Worm (Caenorhabditis elegans): Measurements from ENCODE around the gene nlp-55.

Gene nlp-55

DNA sequence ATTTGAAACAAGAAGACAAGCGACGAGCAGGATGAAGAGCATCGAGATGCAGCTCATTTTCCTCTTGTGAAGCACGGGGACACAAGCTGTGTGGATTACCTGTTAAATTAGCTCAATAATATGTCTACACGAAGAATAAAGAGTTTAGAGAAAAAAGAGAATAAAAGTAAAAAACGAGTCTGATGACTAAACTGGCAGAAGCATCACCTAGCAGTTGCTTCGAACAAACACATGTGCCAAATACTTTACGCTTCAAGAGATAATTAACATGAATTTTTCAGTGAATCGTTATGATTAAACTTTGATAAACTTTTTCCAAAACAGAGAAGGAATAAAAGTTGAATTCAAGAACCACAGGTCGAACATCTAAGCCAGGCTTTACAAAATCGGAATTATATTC is at the start of gene nlp-55:
nlp-55 (minus strand) TSS at position 101 of the 400 bp plus-strand sequence.
- no peak for TF ChIP-seq unc-62 (GFP tag; optimal IDR thresholded peaks at IDR 0.05)

- TF ChIP-seq unc-62 (GFP tag; optimal IDR thresholded peaks at IDR 0.05), result no peak
Observed at ce11 chrII:8344803-8345202, 49.6 kb upstream of the nlp-55 start.

DNA sequence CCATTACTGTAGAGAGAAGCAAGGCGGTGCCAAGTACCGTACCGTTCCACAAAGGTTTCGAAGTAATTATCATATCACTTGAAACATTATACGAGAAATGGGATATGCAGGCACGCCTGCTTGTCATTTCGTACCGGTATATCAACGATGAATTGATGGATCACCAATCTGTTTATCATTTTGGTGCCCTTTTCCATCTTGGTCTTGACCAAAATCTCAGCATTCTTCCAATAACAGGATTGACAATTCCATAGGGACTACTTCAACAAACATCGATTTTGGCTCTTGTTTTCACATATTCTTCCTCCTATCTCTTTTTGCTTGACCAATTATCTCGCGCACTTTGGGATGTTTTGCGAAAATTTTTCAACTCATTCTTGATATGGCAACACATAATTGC is 43.9 kb upstream of the nlp-55 start:
- no peak for TF ChIP-seq unc-62 (GFP tag; optimal IDR thresholded peaks at IDR 0.05)

DNA sequence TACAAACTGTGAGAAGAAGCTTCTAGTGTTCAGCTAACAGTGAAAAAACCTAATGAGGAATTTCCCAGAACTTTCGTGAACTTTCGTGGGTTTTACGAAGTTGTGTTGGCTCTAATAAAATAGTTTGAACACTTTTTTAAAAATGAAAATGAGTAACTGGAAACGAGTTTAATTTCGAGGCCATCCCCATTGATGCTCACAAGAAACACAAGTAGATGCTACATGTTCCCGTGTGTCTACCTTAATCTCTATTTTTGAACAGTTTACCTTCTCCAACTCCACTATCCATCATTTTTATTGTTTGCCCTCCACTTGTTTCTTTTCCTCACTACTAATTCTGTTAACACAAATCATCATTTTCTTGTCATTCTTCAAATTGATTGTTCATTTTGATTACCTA is 38.4 kb upstream of the nlp-55 start, which contains the start of gene C26D10.7:
C26D10.7 (plus strand) TSS at position 301 of the 400 bp plus-strand sequence.
- no peak for TF ChIP-seq unc-62 (GFP tag; optimal IDR thresholded peaks at IDR 0.05)

ce11 chrII:8329462-8329861 is 34.3 kb upstream of the nlp-55 start, which contains the start of gene C26D10.4:
C26D10.4 (plus strand) TSS chrII:8329762.
- TF ChIP-seq unc-62 (GFP tag; optimal IDR thresholded peaks at IDR 0.05), result no peak

- no peak for TF ChIP-seq unc-62 (GFP tag; optimal IDR thresholded peaks at IDR 0.05)
Observed at ce11 chrII:8328820-8329339, 33.7 kb upstream of the nlp-55 start, which contains the start of gene hel-1. hel-1 (minus strand) TSS chrII:8328870.

- no peak for TF ChIP-seq unc-62 (GFP tag; optimal IDR thresholded peaks at IDR 0.05)
Observed at ce11 chrII:8327450-8327849, 32.3 kb upstream of the nlp-55 start.

DNA sequence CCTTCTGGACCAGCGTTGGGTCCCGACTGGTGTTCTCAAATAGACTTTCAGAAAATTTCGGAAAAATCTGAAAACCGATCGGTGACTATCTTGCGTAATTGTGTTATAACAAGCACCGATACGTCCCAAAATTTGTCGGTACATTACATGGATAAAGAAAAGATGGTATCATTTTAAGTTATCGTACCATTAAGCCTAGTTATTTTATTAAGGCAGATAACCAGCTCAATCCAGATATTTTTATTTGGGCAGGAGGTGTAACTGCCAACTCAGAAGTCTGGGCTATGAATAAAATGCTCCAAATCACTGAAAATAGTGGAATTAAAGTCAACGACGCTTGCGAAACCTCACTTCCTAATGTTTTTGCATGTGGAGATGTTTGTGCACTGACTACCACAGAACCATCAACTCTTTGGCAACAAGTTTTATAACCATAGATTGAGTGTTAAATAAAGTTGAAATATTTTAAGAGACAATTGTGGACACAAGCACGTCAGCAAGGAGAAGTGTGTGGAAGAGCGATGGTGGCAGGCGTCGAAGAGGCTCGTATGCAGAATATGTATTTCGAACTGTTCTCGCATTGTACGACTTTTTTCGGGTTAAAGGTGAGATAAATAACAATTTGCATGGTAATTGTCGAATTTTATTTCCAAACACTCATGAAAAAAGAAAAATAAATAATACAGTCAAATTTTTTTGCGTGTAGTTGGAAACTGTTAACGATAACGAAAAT is 31.2 kb upstream of the nlp-55 start:
- no peak for TF ChIP-seq unc-62 (GFP tag; optimal IDR thresholded peaks at IDR 0.05)

- TF ChIP-seq unc-62 (GFP tag; optimal IDR thresholded peaks at IDR 0.05), result no peak
Observed at ce11 chrII:8325002-8325539, 29.9 kb upstream of the nlp-55 start, which contains the start of the genes ran-3 and C26D10.3. ran-3 (minus strand) TSS chrII:8325052. C26D10.3 (plus strand) TSS chrII:8325386.

DNA sequence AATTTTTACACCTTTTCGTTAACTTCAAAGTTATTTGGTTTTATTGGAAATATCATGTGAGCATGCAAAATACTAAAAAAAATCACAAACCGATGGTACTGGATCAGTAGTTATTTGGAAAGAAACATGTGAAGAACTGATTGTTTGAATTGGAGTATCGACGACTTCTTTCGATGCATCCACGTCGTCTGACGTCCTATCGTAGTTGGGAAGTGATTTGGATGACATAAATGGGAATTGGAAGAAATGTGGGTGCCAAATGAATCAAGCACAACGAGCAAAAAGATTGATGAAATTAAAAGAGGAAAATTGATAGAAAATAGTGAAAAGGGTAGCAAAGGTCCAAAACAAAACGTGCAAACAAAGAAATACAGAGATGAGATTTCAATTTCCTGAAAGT is 26.0 kb upstream of the nlp-55 start, which contains the start of gene shw-1:
shw-1 (minus strand) TSS at position 228 of the 400 bp plus-strand sequence.
- no peak for TF ChIP-seq unc-62 (GFP tag; optimal IDR thresholded peaks at IDR 0.05)

- no peak for TF ChIP-seq unc-62 (GFP tag; optimal IDR thresholded peaks at IDR 0.05)
Observed at ce11 chrII:8316701-8317100, 21.5 kb upstream of the nlp-55 start.

- no peak for TF ChIP-seq unc-62 (GFP tag; optimal IDR thresholded peaks at IDR 0.05)
Observed at ce11 chrII:8314768-8315167, 19.6 kb upstream of the nlp-55 start.

DNA sequence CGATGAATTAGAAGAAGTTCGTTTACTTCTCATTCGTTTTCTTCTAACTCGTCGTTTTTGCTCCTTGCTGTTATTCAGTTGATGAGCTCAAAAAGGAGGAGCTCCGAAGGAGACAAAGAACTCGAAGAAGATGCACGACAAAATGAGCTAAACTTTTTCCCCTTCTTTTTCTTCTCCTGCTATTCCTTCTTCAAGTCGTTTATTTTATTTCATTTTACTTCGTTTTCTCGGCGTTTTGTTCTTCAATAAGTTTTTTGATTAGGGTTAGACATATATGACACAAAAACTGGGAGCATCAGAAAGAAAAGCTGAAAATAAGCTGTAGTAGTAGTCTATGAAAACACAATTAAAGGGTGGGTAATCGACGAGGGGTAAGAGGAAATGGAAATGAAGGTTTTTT is 16.8 kb upstream of the nlp-55 start:
- no peak for TF ChIP-seq unc-62 (GFP tag; optimal IDR thresholded peaks at IDR 0.05)

DNA sequence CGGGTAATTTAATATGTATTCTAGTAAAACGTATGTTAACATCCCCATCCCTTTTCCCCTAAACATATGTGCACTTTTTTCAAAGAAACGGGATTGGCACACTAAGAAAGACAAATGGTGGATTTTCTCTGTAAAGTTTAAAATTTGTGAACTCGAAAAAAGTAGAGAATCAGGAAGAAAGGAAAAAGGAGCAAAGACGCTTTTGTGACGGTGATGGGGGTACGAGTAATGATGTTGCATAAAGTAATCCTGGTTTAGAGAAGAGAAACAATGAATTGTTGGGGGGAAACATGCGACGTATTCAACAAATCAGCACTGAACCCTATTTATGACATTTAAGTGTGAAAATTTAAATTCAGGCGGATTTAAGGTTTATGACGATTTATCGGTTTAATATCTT is 16.3 kb upstream of the nlp-55 start:
- no peak for TF ChIP-seq unc-62 (GFP tag; optimal IDR thresholded peaks at IDR 0.05)

DNA sequence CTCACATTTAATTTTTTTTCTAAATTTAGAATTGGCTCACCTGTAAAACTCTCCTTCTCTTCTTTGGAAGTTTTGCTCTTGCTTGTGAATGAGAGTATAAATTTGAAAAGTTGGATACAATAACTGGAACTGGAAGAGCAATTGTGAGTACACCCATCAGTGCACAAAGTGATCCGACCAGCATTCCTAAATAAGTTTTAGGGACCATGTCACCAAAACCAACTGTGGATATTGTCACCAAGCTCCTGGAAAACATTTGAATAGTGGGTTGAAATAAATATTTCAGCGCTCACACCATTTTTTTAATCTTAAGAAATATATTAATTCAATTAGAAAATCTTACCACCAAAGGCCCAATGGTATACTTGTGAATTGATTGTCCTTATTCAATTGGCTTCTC is 13.1 kb upstream of the nlp-55 start:
- TF ChIP-seq unc-62 (GFP tag; optimal IDR thresholded peaks at IDR 0.05), result no peak

- TF ChIP-seq unc-62 (GFP tag; optimal IDR thresholded peaks at IDR 0.05), result no peak
Observed at ce11 chrII:8283158-8283717, 12.0 kb downstream of the nlp-55 start, which contains the start of the genes nst-1 and cct-4. nst-1 (minus strand) TSS chrII:8283208. cct-4 (plus strand) TSS chrII:8283667.
